Fruit fly (Drosophila melanogaster): ENCODE measurements around the gene msi.

msi gene

dm6 chr3R:25489116-25489515 lies 26.8 kb upstream of the msi start (continued):
- TF ChIP-seq CG8924 (tag; optimal IDR thresholded peaks at IDR 0.05) = peak; percentile 68
- TF ChIP-seq Vsx1 (GFP tag; optimal IDR thresholded peaks at IDR 0.05) = peak; percentile 31
- TF ChIP-seq unc-4 (GFP tag; IDR thresholded peaks at IDR 0.05; ENCODE audit: partially characterized antibody) = no peak
- TF ChIP-seq CG12391 (tag; optimal IDR thresholded peaks at IDR 0.05) = peak; percentile 58
- peak; percentile 36 for TF ChIP-seq CG13424 (tag; optimal IDR thresholded peaks at IDR 0.05)
- peak; percentile 28; the same call in 1 of the 4 replicates for TF ChIP-seq Gug (GFP tag; IDR thresholded peaks at IDR 0.05)
- TF ChIP-seq wek (GFP tag; optimal IDR thresholded peaks at IDR 0.05) = peak; percentile 6
- no peak for TF ChIP-seq CG4360 (GFP tag; IDR thresholded peaks at IDR 0.05)
- TF ChIP-seq vfl (GFP tag; optimal IDR thresholded peaks at IDR 0.05) = no peak
- TF ChIP-seq BtbVII (GFP tag; optimal IDR thresholded peaks at IDR 0.05) = peak; percentile 58
- peak; percentile 71 for TF ChIP-seq CG15696 (tag; optimal IDR thresholded peaks at IDR 0.05)
- no peak for TF ChIP-seq CG3065 (GFP tag; optimal IDR thresholded peaks at IDR 0.05)
- TF ChIP-seq scrt (GFP tag; optimal IDR thresholded peaks at IDR 0.05) = peak; percentile 35
- TF ChIP-seq gfzf (GFP tag; optimal IDR thresholded peaks at IDR 0.05) = no peak
- peak; percentile 79 for TF ChIP-seq CG18599 (GFP tag; optimal IDR thresholded peaks at IDR 0.05)
- TF ChIP-seq sob (GFP tag; IDR thresholded peaks at IDR 0.05) = peak; percentile 71
- TF ChIP-seq CG4617 (GFP tag; optimal IDR thresholded peaks at IDR 0.05; ENCODE audit: borderline replicate concordance) = no peak
- peak; percentile 6 for TF ChIP-seq CG8281 (tag; optimal IDR thresholded peaks at IDR 0.05)
- TF ChIP-seq run (tag; optimal IDR thresholded peaks at IDR 0.05) = peak; percentile 14
- TF ChIP-seq hb (GFP tag; IDR thresholded peaks at IDR 0.05; ENCODE audit: partially characterized antibody) = no peak
- TF ChIP-seq dysf (GFP tag; IDR thresholded peaks at IDR 0.05) = peak; percentile 57; the same call in 2 of the 3 replicates
- TF ChIP-seq esg (GFP tag; conservative IDR thresholded peaks at IDR 0.05) = no peak
- TF ChIP-seq CG7271 (tag; optimal IDR thresholded peaks at IDR 0.05) = peak; percentile 21
- no peak for TF ChIP-seq CG12942 (GFP tag; optimal IDR thresholded peaks at IDR 0.05)
- peak; percentile 53 for TF ChIP-seq CG7987 (GFP tag; optimal IDR thresholded peaks at IDR 0.05)
- TF ChIP-seq CG9797 (GFP tag; optimal IDR thresholded peaks at IDR 0.05) = peak; percentile 16
- peak; percentile 39 for TF ChIP-seq CG10654 (GFP tag; optimal IDR thresholded peaks at IDR 0.05)
- TF ChIP-seq lilli (GFP tag; optimal IDR thresholded peaks at IDR 0.05) = no peak
- peak; percentile 52 for TF ChIP-seq Fer3 (tag; optimal IDR thresholded peaks at IDR 0.05)
- TF ChIP-seq Spps (tag; optimal IDR thresholded peaks at IDR 0.05) = peak; percentile 54
- TF ChIP-seq D19A (tag; optimal IDR thresholded peaks at IDR 0.05) = peak; percentile 69
- TF ChIP-seq pan (optimal IDR thresholded peaks at IDR 0.05) = no peak
- peak in 1 of 2 experiments; percentile 75 for TF ChIP-seq pan (GFP tag; optimal IDR thresholded peaks at IDR 0.05 in 1 of 2, IDR thresholded peaks at IDR 0.05 in 1 of 2)
- peak; percentile 19 for TF ChIP-seq zen (tag; optimal IDR thresholded peaks at IDR 0.05)
- peak; percentile 19 for TF ChIP-seq CG10462 (GFP tag; optimal IDR thresholded peaks at IDR 0.05)
- TF ChIP-seq Awh (GFP tag; IDR thresholded peaks at IDR 0.05) = peak; percentile 40; the same call in 1 of the 2 replicates
- no peak for TF ChIP-seq Deaf1 (tag; optimal IDR thresholded peaks at IDR 0.05)
- TF ChIP-seq CG4854 (GFP tag; optimal IDR thresholded peaks at IDR 0.05) = no peak
- TF ChIP-seq dpn (GFP tag; optimal IDR thresholded peaks at IDR 0.05) = peak in 1 of 2 experiments; percentile 37
- TF ChIP-seq caup (GFP tag; optimal IDR thresholded peaks at IDR 0.05; ENCODE audit: severe bottlenecking) = peak; percentile 61
- peak; percentile 68 for TF ChIP-seq CG12104 (GFP tag; optimal IDR thresholded peaks at IDR 0.05)
- no peak for TF ChIP-seq CG6272 (GFP tag; IDR thresholded peaks at IDR 0.05)
- TF ChIP-seq Abd-B (GFP tag; optimal IDR thresholded peaks at IDR 0.05) = peak; percentile 51
- TF ChIP-seq E2f2 (GFP tag; IDR thresholded peaks at IDR 0.05) = peak; percentile 30; the same call in 1 of the 2 replicates
- TF ChIP-seq D (optimal IDR thresholded peaks at IDR 0.05) = no peak
- peak; percentile 57 for TF ChIP-seq D (GFP tag; optimal IDR thresholded peaks at IDR 0.05)
- peak; percentile 43; the same call in 1 of the 2 replicates for TF ChIP-seq Ada2b (GFP tag; IDR thresholded peaks at IDR 0.05)
- TF ChIP-seq kay (GFP tag; optimal IDR thresholded peaks at IDR 0.05) = peak; percentile 13
- TF ChIP-seq stwl (tag; optimal IDR thresholded peaks at IDR 0.05) = peak; percentile 0
- peak; percentile 19 for TF ChIP-seq kah (GFP tag; optimal IDR thresholded peaks at IDR 0.05)
